Worm (Caenorhabditis elegans) whole organism, L4 larva: ENCODE data around the gene Y39A1A.3.

Source experiments
- ama-1 ChIP-seq: fragments of 150-350 bp; optimal IDR thresholded peaks from 2 replicates; lab custom pipeline; 2014; ENCODE audit warnings: inconsistent platforms, mixed read lengths
- arid-1 ChIP-seq: fragments of 200-800 bp; sonication (Bioruptor generic); conservative IDR thresholded peaks from 2 replicates; pipeline ENCODE4 v1.3.6; 2022; ENCODE audit warnings: missing genetic modification reagents, missing genetic modification characterization, missing compliant biosample characterization
- ces-1 ChIP-seq: fragments of 150-350 bp; sonication (generic microtip); optimal IDR thresholded peaks from 4 replicates; lab custom pipeline; 2014; ENCODE audit warnings: missing biosample characterization, missing genetic modification reagents, missing genetic modification characterization
- pha-4 ChIP-seq, 2 experiments: fragments of 150-350 bp in 1 of 2; fragments of 200-800 bp in 1 of 2; sonication (Bioruptor generic) in 1 of 2; IDR thresholded peaks in 1 of 2; optimal IDR thresholded peaks in 1 of 2; 2 replicates each; pipeline versions ENCODE4 v1.3.6 to Lab custom; 2014 to 2022; ENCODE audit warnings: missing genetic modification characterization in 2 of 2, missing genetic modification reagents in 2 of 2, missing biosample characterization in 1 of 2, missing compliant biosample characterization in 1 of 2
- unc-39 ChIP-seq: sonication (generic microtip); optimal IDR thresholded peaks from 2 replicates; lab custom pipeline; 2017; ENCODE audit warnings: missing biosample characterization, missing genetic modification characterization
- unc-62 ChIP-seq, 3 experiments: fragments of 150-350 bp in 1 of 3; sonication (generic microtip); optimal IDR thresholded peaks in 2 of 3; peaks in 1 of 3; 1 replicate in 1 of 3; 2 replicates in 2 of 3; lab custom pipeline; 2014 to 2017; ENCODE audit warnings: missing biosample characterization in 3 of 3, missing genetic modification characterization in 3 of 3, missing genetic modification reagents in 3 of 3, missing genotype in 1 of 3

DNA sequence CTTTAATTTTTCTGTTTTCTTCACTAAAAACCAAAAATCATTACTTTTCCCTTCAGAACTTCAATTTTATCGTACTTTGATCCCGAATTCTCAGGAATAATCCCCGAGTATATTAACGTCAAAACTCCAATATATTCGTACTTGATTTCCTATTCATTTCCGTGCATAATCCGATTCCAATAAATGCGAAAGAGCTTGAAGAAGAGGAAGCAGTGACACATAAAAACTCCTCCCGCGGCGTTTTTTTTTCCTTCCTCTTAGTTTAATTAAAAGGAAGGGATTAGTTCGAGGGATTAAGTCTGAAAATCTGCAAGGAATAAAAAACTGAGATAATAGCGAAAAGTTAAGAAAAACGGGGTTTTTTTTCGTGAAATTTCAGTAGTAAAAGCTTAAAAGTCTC is 4.6 kb upstream of the Y39A1A.3 start:
- no peak for TF ChIP-seq pha-4 (GFP tag; IDR thresholded peaks at IDR 0.05; lab: Robert Waterston, UW)
- no peak for TF ChIP-seq pha-4 (tag; optimal IDR thresholded peaks at IDR 0.05; lab: Kevin White, UChicago)
- TF ChIP-seq ama-1 (lab: Kevin White, UChicago), result no peak
- TF ChIP-seq unc-39 (tag; lab: Kevin White, UChicago), result no peak
- TF ChIP-seq unc-62 (GFP tag; optimal IDR thresholded peaks at IDR 0.05 in 1 of 2; lab: Kevin White, UChicago), result no peak
- TF ChIP-seq unc-62 (tag; optimal IDR thresholded peaks at IDR 0.05; lab: Kevin White, UChicago), result no peak
- TF ChIP-seq ces-1, result no peak
- no peak for TF ChIP-seq arid-1 (GFP tag; lab: Robert Waterston, UW)
